Worm (Caenorhabditis elegans): ENCODE results near the gene plrg-1.

Gene plrg-1

DNA sequence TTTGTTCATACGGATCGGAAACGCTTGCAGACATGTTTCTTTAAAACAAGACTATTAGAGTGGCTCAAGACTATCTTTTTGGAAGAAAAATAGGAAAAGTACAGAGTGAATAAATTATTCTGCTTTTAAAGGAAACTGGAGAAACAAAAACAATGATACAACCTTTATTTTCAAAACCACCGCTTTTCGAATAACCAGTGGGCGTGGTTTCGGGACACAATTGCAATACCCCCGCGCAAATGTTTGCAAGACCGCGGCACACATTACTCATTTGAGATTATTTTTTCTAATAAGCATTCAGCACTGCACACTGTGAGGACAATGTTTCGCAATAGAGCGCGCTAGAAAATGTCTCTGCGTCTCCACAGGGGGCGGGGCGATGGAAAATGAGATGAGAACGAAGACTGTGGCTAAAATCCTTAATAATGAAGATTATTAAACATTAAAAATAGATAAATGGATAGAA lies at the start of gene plrg-1:
plrg-1 (minus strand) TSS at position 51 of the 466 bp plus-strand sequence.
- no peak for TF ChIP-seq unc-62 (GFP tag; optimal IDR thresholded peaks at IDR 0.05)

DNA sequence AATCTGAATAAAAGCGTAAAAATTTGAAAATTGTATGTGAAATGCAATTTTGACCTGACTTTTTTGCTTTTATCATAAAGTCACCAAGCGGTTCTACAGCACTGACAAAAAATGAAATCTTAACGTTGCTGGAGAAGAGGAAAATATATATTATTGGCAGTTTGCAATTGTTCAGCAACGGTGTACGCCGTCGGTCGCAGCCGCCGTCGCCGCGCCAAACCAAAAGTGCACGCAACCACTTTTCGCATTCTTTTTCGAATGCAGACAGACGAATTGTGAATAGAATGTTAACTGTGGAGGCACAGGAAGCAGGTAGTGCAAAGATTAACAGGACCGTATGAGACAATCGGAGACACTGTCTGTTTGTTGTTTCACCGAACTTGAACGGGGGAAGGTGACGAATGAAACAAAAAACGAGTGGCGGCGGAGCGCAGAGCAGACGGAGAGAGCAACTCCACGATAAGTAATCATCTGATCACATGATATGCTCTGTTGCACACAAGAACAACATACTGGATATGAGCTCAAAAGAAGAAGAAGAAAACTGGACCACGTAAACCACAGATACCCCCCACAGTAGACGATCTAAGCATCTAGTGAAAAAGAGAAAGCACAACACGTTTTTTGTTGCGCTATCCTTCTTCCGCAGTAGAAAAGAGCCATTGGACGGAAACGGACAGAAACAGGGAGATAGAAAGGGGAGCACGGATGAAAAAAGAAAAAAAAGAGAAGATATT lies 49.4 kb upstream of the plrg-1 start:
- TF ChIP-seq unc-62 (GFP tag; optimal IDR thresholded peaks at IDR 0.05), result no peak

DNA sequence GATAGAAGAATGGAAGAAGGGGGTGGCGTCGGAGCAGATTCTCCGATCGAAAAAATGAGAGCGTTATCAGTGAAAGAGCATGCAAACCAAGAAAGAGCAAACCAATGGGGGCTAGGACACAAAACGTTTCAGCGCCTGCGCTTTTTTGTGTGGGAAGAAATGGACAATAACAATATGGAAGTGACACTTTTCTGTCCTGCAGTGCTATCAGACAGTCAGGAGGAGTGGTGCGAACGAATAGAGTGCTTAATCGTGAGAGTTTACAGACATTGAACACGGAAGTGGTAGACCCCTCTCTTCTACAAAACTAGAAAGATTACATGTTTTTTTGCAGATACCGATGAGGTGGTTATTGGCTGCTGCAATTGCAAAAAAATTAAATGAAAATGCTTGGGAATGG lies 47.7 kb upstream of the plrg-1 start:
- no peak for TF ChIP-seq unc-62 (GFP tag; optimal IDR thresholded peaks at IDR 0.05)

DNA sequence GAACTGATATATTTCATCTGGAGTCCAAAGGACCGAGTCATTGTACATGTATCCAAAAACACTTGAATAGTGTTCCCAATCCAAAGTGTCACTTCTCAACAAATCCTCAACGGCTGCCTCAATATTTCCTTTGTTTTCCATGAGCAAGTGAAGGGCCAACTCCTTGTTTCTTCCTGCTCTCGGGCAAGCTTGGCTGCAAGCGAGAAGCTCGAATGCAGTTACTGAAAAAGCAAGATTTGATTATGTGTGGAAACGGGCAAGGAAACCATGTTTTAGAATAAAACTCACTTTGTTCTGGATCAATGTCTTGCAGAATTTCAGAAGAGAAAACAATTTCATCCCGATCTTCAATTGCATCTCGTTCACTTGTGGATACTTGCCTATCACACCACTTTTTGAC lies 46.5 kb upstream of the plrg-1 start:
- no peak for TF ChIP-seq unc-62 (GFP tag; optimal IDR thresholded peaks at IDR 0.05)

DNA sequence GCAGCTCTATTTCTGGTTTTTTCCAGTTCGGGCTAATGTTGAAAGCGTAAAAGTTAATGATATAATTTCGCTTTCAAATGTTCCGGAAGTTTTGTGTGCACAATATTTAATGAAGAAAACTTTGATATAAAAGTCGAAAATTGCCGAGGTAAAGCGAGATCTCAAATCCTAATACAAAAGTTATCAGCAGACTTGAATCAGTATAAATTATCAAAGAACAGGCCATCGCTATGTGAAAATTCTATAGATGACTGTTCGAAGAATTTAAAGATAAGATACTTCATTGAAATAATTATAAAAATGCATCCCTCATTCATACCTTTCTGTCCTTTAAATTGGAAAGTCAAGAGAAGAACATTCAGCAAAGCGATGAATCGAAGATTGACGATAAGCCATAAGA lies 39.2 kb upstream of the plrg-1 start, which contains the start of gene C29A12.6:
C29A12.6 (plus strand) TSS at position 301 of the 400 bp plus-strand sequence.
- TF ChIP-seq unc-62 (GFP tag; optimal IDR thresholded peaks at IDR 0.05), result no peak

DNA sequence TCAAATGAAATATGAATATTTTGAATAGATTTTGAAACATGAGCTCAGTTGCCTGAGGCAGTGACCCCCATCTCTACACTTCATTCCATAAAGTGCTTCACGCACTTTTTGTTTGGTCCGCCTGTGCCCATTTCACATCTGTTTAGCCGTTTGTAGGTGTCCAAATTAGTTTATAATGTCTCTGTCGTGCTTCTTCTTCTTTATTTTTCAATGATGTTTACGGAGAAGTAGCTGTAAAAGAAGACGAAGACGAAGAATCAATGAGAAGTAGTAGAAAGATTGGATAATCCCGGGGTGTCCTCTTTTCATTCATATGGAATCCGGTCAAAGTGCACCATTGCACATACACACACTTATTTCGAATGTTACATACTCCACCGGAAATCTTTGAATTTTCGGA lies 31.7 kb upstream of the plrg-1 start:
- no peak for TF ChIP-seq unc-62 (GFP tag; optimal IDR thresholded peaks at IDR 0.05)

DNA sequence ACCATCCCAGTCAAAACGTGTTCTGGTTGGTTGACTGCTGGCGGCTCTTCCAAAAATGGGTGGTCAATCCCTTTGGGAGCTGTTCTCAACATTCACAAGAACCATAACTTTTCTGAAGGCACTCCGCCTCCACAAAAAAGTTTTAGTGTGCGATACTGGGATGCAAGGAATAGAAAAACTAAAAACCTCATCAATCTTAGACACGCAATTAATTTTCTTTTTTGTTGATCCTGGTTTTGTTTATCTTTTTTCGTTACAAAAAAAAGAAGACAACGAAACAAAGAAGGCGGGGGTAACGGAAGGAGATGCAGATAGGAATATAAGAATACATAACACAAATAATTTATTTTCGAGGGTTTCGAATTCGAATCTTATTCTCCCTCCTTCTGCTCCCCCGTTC lies 30.5 kb upstream of the plrg-1 start:
- TF ChIP-seq unc-62 (GFP tag; optimal IDR thresholded peaks at IDR 0.05), result no peak

DNA sequence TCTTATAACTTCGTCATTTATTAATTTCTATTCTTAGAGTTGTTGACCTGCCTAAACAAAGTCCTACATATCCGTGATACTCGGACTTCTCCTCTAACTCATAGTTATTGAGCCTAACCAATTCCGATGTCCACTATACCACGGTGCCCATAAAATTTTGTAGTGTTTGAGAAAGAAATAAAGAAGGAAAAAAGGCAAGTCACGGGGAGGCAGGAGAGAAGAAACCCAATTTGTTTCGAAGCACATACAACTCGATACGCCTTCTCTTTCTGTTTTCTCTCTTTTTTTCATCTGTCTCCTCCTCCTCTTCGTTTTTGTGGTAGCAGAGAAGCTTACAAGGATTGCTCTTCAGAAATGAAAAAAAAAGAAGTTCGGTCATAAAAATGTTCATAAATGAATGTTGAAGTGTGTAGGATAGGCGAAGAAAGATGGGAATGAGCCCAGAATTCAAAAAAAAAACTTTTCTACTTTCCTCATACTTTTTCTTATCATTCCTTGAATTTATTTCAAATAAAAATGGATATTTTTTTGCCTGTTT lies 27.0 kb upstream of the plrg-1 start:
- no peak for TF ChIP-seq unc-62 (GFP tag; optimal IDR thresholded peaks at IDR 0.05)

DNA sequence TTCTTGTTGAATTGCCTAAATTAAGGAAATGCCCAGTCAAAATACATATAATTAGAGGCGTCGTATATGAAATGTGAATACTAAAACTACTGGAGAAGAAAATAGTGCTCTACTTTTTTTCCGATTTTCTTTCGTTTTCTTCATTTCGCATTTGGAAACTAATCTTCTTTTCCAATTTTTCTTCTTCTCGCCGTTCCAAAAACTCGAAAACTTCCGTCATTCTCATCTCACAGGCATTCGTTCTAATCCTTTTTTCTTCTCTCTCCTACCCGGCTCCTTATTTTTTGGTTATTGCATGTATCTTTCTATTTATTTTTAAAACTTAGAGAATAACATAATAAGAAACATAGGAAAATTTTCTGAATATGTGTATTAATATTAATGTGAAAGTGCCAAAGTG lies 25.1 kb upstream of the plrg-1 start:
- TF ChIP-seq unc-62 (GFP tag; optimal IDR thresholded peaks at IDR 0.05), result no peak

DNA sequence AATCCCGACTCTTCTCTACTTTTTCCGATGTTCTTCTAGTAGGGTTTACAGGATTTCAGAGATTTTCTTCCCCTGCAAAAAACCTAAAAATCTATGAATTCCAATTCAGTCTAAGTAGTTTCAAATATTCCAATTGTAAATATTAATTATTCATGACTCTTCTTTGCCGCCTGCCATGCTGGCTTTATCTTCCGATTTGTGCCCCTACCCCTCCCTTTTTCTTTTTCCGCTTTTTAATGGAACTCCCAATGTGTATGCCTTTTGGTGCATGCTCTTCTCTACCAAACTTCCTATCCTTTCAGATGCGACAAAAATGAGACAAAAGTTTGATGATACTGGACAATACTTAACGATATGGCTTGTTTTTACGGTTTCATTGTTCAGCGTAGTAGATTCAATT lies 17.0 kb upstream of the plrg-1 start, which contains the start of gene nrx-1:
nrx-1 (plus strand) TSS at position 301 of the 400 bp plus-strand sequence.
- TF ChIP-seq unc-62 (GFP tag; optimal IDR thresholded peaks at IDR 0.05), result no peak

DNA sequence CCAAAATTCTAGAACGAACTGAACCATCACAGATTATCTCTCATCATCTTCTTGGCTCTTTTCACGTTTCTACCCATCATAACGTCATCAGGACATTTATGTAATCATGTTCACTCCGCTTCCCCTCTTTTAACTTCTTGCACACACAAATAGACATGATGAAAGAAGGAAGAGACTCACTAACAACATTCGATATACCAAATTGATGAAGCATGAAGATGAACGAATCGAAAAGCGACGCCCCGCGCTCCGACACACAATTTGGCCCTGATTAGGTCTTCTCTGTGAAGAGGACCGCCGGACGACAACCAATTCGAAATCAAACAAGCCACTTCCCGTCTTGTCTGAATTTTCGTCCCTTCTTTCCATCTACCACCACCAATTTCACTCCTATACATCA lies 10.8 kb upstream of the plrg-1 start:
- no peak for TF ChIP-seq unc-62 (GFP tag; optimal IDR thresholded peaks at IDR 0.05)

DNA sequence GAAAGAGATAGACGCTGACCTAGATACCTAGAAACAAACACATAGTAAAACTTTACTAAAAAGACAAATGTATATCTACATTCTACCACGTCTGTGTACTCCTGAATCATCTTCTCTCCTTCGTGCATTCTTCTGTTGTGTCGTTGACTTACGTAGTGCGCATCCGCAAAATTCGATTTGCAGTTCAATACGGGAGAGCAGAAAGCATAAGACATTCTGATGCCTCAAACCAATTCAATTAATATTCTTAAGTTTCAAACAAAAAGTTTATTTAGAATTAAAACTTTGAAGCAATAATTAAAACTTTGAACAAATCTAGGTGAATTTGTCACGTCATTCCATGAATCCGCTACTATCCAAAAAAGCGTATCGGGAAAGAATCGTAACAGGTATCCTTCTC lies 9.1 kb upstream of the plrg-1 start:
- TF ChIP-seq unc-62 (GFP tag; optimal IDR thresholded peaks at IDR 0.05), result no peak

DNA sequence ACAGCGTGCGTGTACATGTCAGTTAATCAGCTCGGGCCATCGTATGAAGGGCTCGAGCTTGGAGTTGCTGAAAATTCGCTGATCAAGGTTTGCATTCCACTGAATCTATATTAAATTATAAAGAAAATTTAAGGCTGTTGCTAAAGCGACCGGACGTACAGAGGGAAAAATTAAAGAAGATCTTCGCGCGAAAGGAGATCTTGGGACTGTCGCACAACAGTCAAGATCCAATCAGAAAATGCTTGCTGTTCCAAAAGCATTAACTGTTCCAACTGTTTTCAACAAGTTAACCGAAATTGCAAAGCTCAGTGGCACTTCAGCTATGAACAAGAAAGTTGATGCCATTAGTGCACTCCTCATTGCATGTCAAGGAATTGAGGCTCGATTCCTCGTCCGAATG lies 6.6 kb upstream of the plrg-1 start:
- TF ChIP-seq unc-62 (GFP tag; optimal IDR thresholded peaks at IDR 0.05), result no peak

DNA sequence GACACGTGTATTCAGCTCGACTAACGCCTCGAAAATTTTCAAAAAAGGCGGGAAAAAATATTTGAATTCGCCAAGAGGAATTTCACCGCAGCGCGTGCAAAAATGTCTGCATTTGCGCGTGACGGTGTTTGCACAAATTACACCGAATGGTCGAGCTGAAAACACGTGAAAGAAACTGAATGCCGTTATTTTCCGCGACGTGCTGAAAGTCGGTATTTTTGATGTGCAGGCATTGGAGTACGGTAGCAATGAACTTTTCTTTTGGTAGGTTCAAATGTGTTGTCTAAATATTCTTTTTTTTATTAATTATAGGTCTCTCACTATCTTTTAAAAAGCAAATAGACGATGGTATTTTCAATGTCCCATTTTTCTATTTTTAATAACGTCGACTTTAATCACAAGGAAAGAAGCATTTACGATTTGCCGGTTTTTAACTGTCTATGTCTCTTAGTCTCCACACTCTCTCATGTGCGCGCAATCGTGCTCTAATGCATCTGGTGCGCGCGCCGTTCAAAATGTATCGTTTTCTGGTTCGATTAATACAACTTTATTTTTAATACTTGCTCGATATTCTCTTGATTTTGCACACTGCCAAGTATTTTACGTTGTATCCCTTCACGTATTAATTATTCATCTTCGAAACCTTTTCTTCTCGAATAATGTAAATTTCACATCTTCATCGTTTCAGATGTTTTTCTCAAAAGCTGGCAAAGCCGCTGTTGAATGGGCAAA lies 5.9 kb upstream of the plrg-1 start, which contains the start of the genes C29A12.1 and lig-1:
C29A12.1 (minus strand) TSS at position 63 of the 732 bp plus-strand sequence.
lig-1 (plus strand) TSS at position 682 of the 732 bp plus-strand sequence.
- TF ChIP-seq unc-62 (GFP tag; optimal IDR thresholded peaks at IDR 0.05), result no peak

DNA sequence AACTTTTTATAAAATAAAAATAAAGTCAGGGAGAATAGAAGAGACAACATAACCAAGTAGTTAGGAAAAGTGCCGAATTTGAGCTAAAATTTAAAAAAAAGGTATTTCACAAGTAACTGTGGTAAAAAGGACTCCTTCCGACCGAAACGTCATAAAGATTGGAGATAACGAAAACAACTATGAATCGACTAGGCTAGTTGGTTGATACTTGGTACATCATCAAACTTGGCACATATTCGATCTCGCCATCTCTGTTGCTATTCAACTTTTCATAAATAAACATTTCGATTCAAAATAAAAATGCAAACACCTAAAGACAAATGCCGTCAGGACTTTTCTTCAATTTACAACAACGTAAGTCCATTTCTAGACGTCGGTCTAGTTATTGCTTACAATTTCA lies 4.1 kb upstream of the plrg-1 start, which contains the start of gene C29A12.22:
C29A12.22 (plus strand) TSS at position 301 of the 400 bp plus-strand sequence.
- no peak for TF ChIP-seq unc-62 (GFP tag; optimal IDR thresholded peaks at IDR 0.05)

DNA sequence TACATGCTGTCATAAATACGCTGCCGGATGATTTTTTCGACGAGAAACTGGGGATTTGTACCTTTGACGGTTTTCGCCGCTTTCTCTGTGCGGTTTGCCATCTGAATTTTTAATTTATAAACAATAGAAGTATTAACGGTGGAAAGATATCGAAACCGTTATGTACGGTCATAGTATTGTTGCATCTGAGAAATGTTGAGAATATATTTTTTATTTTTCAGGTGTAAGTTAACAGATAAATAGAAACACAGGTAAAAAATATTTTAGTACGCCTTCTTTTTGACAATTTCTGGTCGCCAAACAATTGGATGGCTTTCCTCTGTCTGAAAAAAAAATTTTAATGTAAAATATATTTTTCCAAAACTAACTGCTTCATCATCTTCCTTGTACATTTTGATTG lies 1.8 kb downstream of the plrg-1 start, which contains the start of gene prp-38:
prp-38 (minus strand) TSS at position 101 of the 400 bp plus-strand sequence.
- no peak for TF ChIP-seq unc-62 (GFP tag; optimal IDR thresholded peaks at IDR 0.05)

Measured in whole organism, dauer.